Fruit fly (Drosophila melanogaster): ENCODE measurements around the gene nol.

Gene nol

dm6 chr3L:11118627-11119395 is 11.8 kb upstream of the nol start:
- no peak for TF ChIP-seq CG6854 (GFP tag; optimal IDR thresholded peaks at IDR 0.05)
- TF ChIP-seq OdsH (GFP tag; optimal IDR thresholded peaks at IDR 0.05), result peak; percentile 16
- peak; percentile 4 for TF ChIP-seq CG8632 (GFP tag; optimal IDR thresholded peaks at IDR 0.05)
- TF ChIP-seq Eip93F (GFP tag; optimal IDR thresholded peaks at IDR 0.05), result no peak
- no peak for TF ChIP-seq CG31627 (GFP tag; optimal IDR thresholded peaks at IDR 0.05)
- TF ChIP-seq CG11902 (GFP tag; optimal IDR thresholded peaks at IDR 0.05), result no peak
- peak; percentile 53; the same call in 2 of the 3 replicates for TF ChIP-seq eg (GFP tag; IDR thresholded peaks at IDR 0.05)
- TF ChIP-seq CG1621 (tag; optimal IDR thresholded peaks at IDR 0.05), result peak; percentile 54
- TF ChIP-seq Ets21C (GFP tag; optimal IDR thresholded peaks at IDR 0.05), result no peak
- TF ChIP-seq CG11762 (GFP tag; optimal IDR thresholded peaks at IDR 0.05; ENCODE audit: insufficient read depth), result no peak
- no peak for TF ChIP-seq cyc (GFP tag; optimal IDR thresholded peaks at IDR 0.05)
- TF ChIP-seq Blimp-1 (GFP tag; optimal IDR thresholded peaks at IDR 0.05), result no peak
- TF ChIP-seq svp (GFP tag), result peak; percentile 83
- TF ChIP-seq Met (GFP tag; optimal IDR thresholded peaks at IDR 0.05), result no peak
- peak; percentile 72 for TF ChIP-seq CG8119 (GFP tag; IDR thresholded peaks at IDR 0.05)
- no peak for TF ChIP-seq CG6792 (GFP tag; optimal IDR thresholded peaks at IDR 0.05)
- no peak for TF ChIP-seq CG4318 (GFP tag; optimal IDR thresholded peaks at IDR 0.05)
- no peak for TF ChIP-seq CG3032 (tag; optimal IDR thresholded peaks at IDR 0.05)
- TF ChIP-seq topi (GFP tag; optimal IDR thresholded peaks at IDR 0.05), result peak; percentile 6
- no peak for TF ChIP-seq acj6 (GFP tag; optimal IDR thresholded peaks at IDR 0.05)
- peak; percentile 51 for TF ChIP-seq CG6276 (GFP tag; optimal IDR thresholded peaks at IDR 0.05)
- no peak for TF ChIP-seq Sox102F (GFP tag; optimal IDR thresholded peaks at IDR 0.05)
- no peak for TF ChIP-seq lz (GFP tag; optimal IDR thresholded peaks at IDR 0.05)
- no peak for TF ChIP-seq fd59A (GFP tag; optimal IDR thresholded peaks at IDR 0.05)
- peak; percentile 8 for TF ChIP-seq Hr4 (GFP tag; optimal IDR thresholded peaks at IDR 0.05)
- no peak for TF ChIP-seq esn (GFP tag; optimal IDR thresholded peaks at IDR 0.05)
- peak in 1 of 2 experiments; percentile 23 for TF ChIP-seq salr (GFP tag; optimal IDR thresholded peaks at IDR 0.05)
- TF ChIP-seq Gug (GFP tag; IDR thresholded peaks at IDR 0.05), result no peak; the same call in 1 of the 2 replicates
- no peak for TF ChIP-seq pdm3 (GFP tag; optimal IDR thresholded peaks at IDR 0.05)
- no peak for TF ChIP-seq net (GFP tag; optimal IDR thresholded peaks at IDR 0.05)
- no peak for TF ChIP-seq CG8319 (GFP tag; optimal IDR thresholded peaks at IDR 0.05)
- TF ChIP-seq Hr39 (GFP tag; optimal IDR thresholded peaks at IDR 0.05), result no peak
- TF ChIP-seq CG10669 (GFP tag; optimal IDR thresholded peaks at IDR 0.05), result no peak
- no peak for TF ChIP-seq CG34406 (GFP tag; optimal IDR thresholded peaks at IDR 0.05)
- TF ChIP-seq Eip78C (GFP tag), result peak; percentile 75
- TF ChIP-seq vri (GFP tag; optimal IDR thresholded peaks at IDR 0.05), result peak; percentile 37
- TF ChIP-seq Hr38 (GFP tag; optimal IDR thresholded peaks at IDR 0.05), result peak; percentile 26
- peak; percentile 100 for TF ChIP-seq fkh (GFP tag; optimal IDR thresholded peaks at IDR 0.05)
- no peak for TF ChIP-seq Sox15 (GFP tag; optimal IDR thresholded peaks at IDR 0.05)
- TF ChIP-seq fd85E (GFP tag; optimal IDR thresholded peaks at IDR 0.05), result no peak
- TF ChIP-seq ss (GFP tag; optimal IDR thresholded peaks at IDR 0.05), result peak; percentile 61 to 70
- peak; percentile 60 for TF ChIP-seq CG15336 (GFP tag; IDR thresholded peaks at IDR 0.05)
- peak; percentile 63 for TF ChIP-seq CG16779 (tag; optimal IDR thresholded peaks at IDR 0.05)
- TF ChIP-seq dsx (GFP tag; optimal IDR thresholded peaks at IDR 0.05; ENCODE audit: poor library complexity, severe bottlenecking), result peak; percentile 6
- no peak for TF ChIP-seq spab (GFP tag; optimal IDR thresholded peaks at IDR 0.05)
- TF ChIP-seq CG7368 (GFP tag; optimal IDR thresholded peaks at IDR 0.05), result no peak
- TF ChIP-seq achi (GFP tag; optimal IDR thresholded peaks at IDR 0.05), result peak; percentile 15
- peak; percentile 51 for TF ChIP-seq CG9139 (GFP tag; optimal IDR thresholded peaks at IDR 0.05)
- peak; percentile 56; the same call in 1 of the 3 replicates for TF ChIP-seq CG6163 (GFP tag; IDR thresholded peaks at IDR 0.05)
- TF ChIP-seq CG11294 (GFP tag; IDR thresholded peaks at IDR 0.05), result no peak
- TF ChIP-seq CG6808 (GFP tag; optimal IDR thresholded peaks at IDR 0.05), result peak; percentile 44

All from whole organism, prepupa.